Worm (Caenorhabditis elegans) whole organism, L3 larva: Measurements from ENCODE around the gene gst-13.

Source experiments
- ceh-28 ChIP-seq: fragments of 150-350 bp; optimal IDR thresholded peaks from 2 replicates; lab custom pipeline; 2014; ENCODE audit warnings: missing biosample characterization, missing genetic modification reagents, missing genetic modification characterization
- ceh-9 ChIP-seq: sonication (generic microtip); optimal IDR thresholded peaks from 2 replicates; lab custom pipeline; 2018; ENCODE audit warnings: missing biosample characterization, missing genetic modification characterization
- daf-12 ChIP-seq: fragments of 150-350 bp; optimal IDR thresholded peaks from 2 replicates; lab custom pipeline; 2014; ENCODE audit warnings: missing biosample characterization, missing genetic modification reagents, missing genetic modification characterization
- elt-2 ChIP-seq: sonication (generic microtip); optimal IDR thresholded peaks from 2 replicates; lab custom pipeline; 2016; ENCODE audit warnings: missing genetic modification reagents, mild to moderate bottlenecking, missing genetic modification characterization, missing compliant biosample characterization
- elt-3 ChIP-seq, 3 experiments: fragments of 150-350 bp in 1 of 3; sonication (generic microtip) in 2 of 3; optimal IDR thresholded peaks; 2 replicates in 2 of 3; 4 replicates in 1 of 3; lab custom pipeline; 2014 to 2017; ENCODE audit warnings: missing biosample characterization in 3 of 3, missing genetic modification characterization in 3 of 3
- fkh-10 ChIP-seq: sonication (generic microtip); optimal IDR thresholded peaks from 2 replicates; lab custom pipeline; 2017; ENCODE audit warnings: missing biosample characterization, missing genetic modification reagents, missing genetic modification characterization
- jun-1 ChIP-seq: fragments of 150-350 bp; optimal IDR thresholded peaks from 2 replicates; lab custom pipeline; 2014; ENCODE audit warnings: missing biosample characterization, missing genetic modification reagents, missing genetic modification characterization
- nhr-12 ChIP-seq: fragments of 150-350 bp; optimal IDR thresholded peaks from 2 replicates; lab custom pipeline; 2014; ENCODE audit warnings: missing biosample characterization, missing genetic modification characterization
- nhr-237 ChIP-seq: fragments of 150-350 bp; optimal IDR thresholded peaks from 2 replicates; lab custom pipeline; 2014; ENCODE audit warnings: missing biosample characterization, missing genetic modification characterization
- nhr-28 ChIP-seq: fragments of 150-350 bp; optimal IDR thresholded peaks from 2 replicates; lab custom pipeline; 2014; ENCODE audit warnings: missing biosample characterization, missing genetic modification characterization
- pha-4 ChIP-seq: fragments of 150-350 bp; optimal IDR thresholded peaks from 2 replicates; lab custom pipeline; 2014; ENCODE audit warnings: missing biosample characterization, missing genetic modification reagents, missing genetic modification characterization
- snpc-4 ChIP-seq: fragments of 150-350 bp; optimal IDR thresholded peaks from 2 replicates; lab custom pipeline; 2014; ENCODE audit warnings: missing biosample characterization, missing genetic modification characterization
- unc-62 ChIP-seq: fragments of 150-350 bp; sonication (generic microtip); optimal IDR thresholded peaks from 4 replicates; lab custom pipeline; 2014; ENCODE audit warnings: missing biosample characterization, missing genetic modification reagents, missing genetic modification characterization
- zag-1 ChIP-seq: fragments of 150-350 bp; optimal IDR thresholded peaks from 2 replicates; lab custom pipeline; 2014; ENCODE audit warnings: missing biosample characterization, missing genetic modification characterization

ce11 chrII:9280846-9281245 is 49.6 kb downstream of the gst-13 start:
- no peak for TF ChIP-seq zag-1 (tag; lab: Kevin White, UChicago)
- TF ChIP-seq nhr-28 (tag; lab: Kevin White, UChicago) = no peak
- TF ChIP-seq nhr-237 = no peak
- TF ChIP-seq jun-1 (tag; lab: Kevin White, UChicago) = no peak
- no peak for TF ChIP-seq elt-2
- no peak for TF ChIP-seq daf-12 (tag; lab: Kevin White, UChicago)
- no peak for TF ChIP-seq elt-3 (tag; optimal IDR thresholded peaks at IDR 0.05; lab: Kevin White, UChicago)
- TF ChIP-seq ceh-9 = no peak
- TF ChIP-seq fkh-10 = no peak
- TF ChIP-seq snpc-4 = no peak
- TF ChIP-seq ceh-28 (tag; lab: Kevin White, UChicago) = no peak
- no peak for TF ChIP-seq unc-62 (GFP tag; lab: Kevin White, UChicago)
- TF ChIP-seq pha-4 = peak; percentile 93
- TF ChIP-seq nhr-12 (tag; lab: Kevin White, UChicago) = no peak
